Fruit fly (Drosophila melanogaster) whole organism, pupa: ENCODE measurements around the gene mTor.
A peak's percentile ranks its signal among the peaks of the same experiment; 100 is the strongest.

Source experiments
- CG14655 ChIP-seq: fragments of 200-800 bp; sonication (Bioruptor generic); optimal IDR thresholded peaks from 3 replicates; lab custom pipeline; 2017; ENCODE audit warnings: mild to moderate bottlenecking, missing biosample characterization, missing genetic modification reagents, missing genetic modification characterization
- Pif1A ChIP-seq: fragments of 200-800 bp; sonication (Bioruptor generic); optimal IDR thresholded peaks from 3 replicates; lab custom pipeline; 2016; ENCODE audit warnings: missing biosample characterization, missing genetic modification characterization

dm6 chr2L:13035687-13036185 is 31.5 kb downstream of the mTor start:
- TF ChIP-seq CG14655 (GFP tag; lab: Kevin White, UChicago) (no peak), Pif1A (GFP tag; lab: Kevin White, UChicago) (peak; percentile 11)
